Fruit fly (Drosophila melanogaster) whole organism, embryonic: ENCODE data around the gene Vha16-3.

Experiments
- Aef1 ChIP-seq: fragments of 200-800 bp; sonication (Bioruptor generic); IDR thresholded peaks from 3 replicates; pipeline ENCODE4 v1.3.6; 2022; ENCODE audit warnings: missing biosample characterization, missing genetic modification characterization
- BtbVII ChIP-seq: fragments of 200-800 bp; sonication (Bioruptor generic); optimal IDR thresholded peaks from 3 replicates; lab custom pipeline; 2017; ENCODE audit warnings: missing biosample characterization, mild to moderate bottlenecking, missing genetic modification characterization
- CG10209 ChIP-seq: fragments of 200-800 bp; sonication (Bioruptor generic); optimal IDR thresholded peaks from 3 replicates; lab custom pipeline; 2017; ENCODE audit warnings: missing biosample characterization, mild to moderate bottlenecking, missing genetic modification characterization, missing genetic modification reagents
- CG10431 ChIP-seq: fragments of 200-800 bp; sonication (Bioruptor generic); optimal IDR thresholded peaks from 3 replicates; lab custom pipeline; 2018; ENCODE audit warnings: missing biosample characterization, mild to moderate bottlenecking, missing genetic modification characterization
- CG13123 ChIP-seq: fragments of 200-800 bp; sonication (Bioruptor generic); optimal IDR thresholded peaks from 2 replicates; lab custom pipeline; 2016; ENCODE audit warnings: missing biosample characterization, missing genetic modification characterization
- CG13296 ChIP-seq: fragments of 200-800 bp; sonication (Bioruptor generic); optimal IDR thresholded peaks from 3 replicates; lab custom pipeline; 2018; ENCODE audit warnings: missing biosample characterization, mild to moderate bottlenecking, missing genetic modification characterization
- CG14014 ChIP-seq: fragments of 200-800 bp; sonication (Bioruptor generic); IDR thresholded peaks from 2 replicates; pipeline ENCODE4 v1.3.6; 2022; ENCODE audit warnings: missing biosample characterization, missing genetic modification characterization
- CG16863 ChIP-seq: fragments of 200-800 bp; sonication (Bioruptor generic); optimal IDR thresholded peaks from 3 replicates; lab custom pipeline; 2016; ENCODE audit warnings: missing biosample characterization, missing genetic modification characterization
- CG17328 ChIP-seq: fragments of 200-800 bp; sonication (Bioruptor generic); IDR thresholded peaks from 2 replicates; pipeline ENCODE4 v1.3.6; 2022; ENCODE audit warnings: missing biosample characterization, missing genetic modification characterization
- CG1832 ChIP-seq: fragments of 200-800 bp; sonication (Bioruptor generic); optimal IDR thresholded peaks from 2 replicates; lab custom pipeline; 2017; ENCODE audit warnings: missing biosample characterization, mild to moderate bottlenecking, missing genetic modification characterization, inconsistent platforms
- CG18599 ChIP-seq: fragments of 200-800 bp; sonication (Bioruptor generic); optimal IDR thresholded peaks from 3 replicates; lab custom pipeline; 2017; ENCODE audit warnings: missing biosample characterization, missing genetic modification characterization, mild to moderate bottlenecking, moderate library complexity, missing genetic modification reagents
- CG2875 ChIP-seq: fragments of 200-800 bp; sonication (Bioruptor generic); optimal IDR thresholded peaks from 2 replicates; lab custom pipeline; 2017; ENCODE audit warnings: missing biosample characterization, mild to moderate bottlenecking, missing genetic modification characterization, missing genetic modification reagents
- CG31441 ChIP-seq: fragments of 200-800 bp; sonication (Bioruptor generic); IDR thresholded peaks from 2 replicates; pipeline ENCODE4 v1.3.6; 2022; ENCODE audit warnings: missing biosample characterization, missing genetic modification characterization
- CG3163 ChIP-seq: fragments of 200-800 bp; sonication (Bioruptor generic); optimal IDR thresholded peaks from 3 replicates; lab custom pipeline; 2016; ENCODE audit warnings: missing biosample characterization, missing genetic modification characterization
- CG3726 ChIP-seq: fragments of 200-800 bp; sonication (Bioruptor generic); IDR thresholded peaks from 3 replicates; pipeline ENCODE4, ENCODE4 v1.3.6; 2022; ENCODE audit warnings: missing biosample characterization, missing genetic modification characterization
- CG4820 ChIP-seq: fragments of 200-800 bp; sonication (Bioruptor generic); optimal IDR thresholded peaks from 3 replicates; lab custom pipeline; 2016; ENCODE audit warnings: missing biosample characterization, missing genetic modification characterization
- CG9797 ChIP-seq: fragments of 200-800 bp; sonication (Bioruptor generic); optimal IDR thresholded peaks from 3 replicates; lab custom pipeline; 2018; ENCODE audit warnings: missing biosample characterization, mild to moderate bottlenecking, missing genetic modification characterization
- Dad ChIP-seq: fragments of 200-800 bp; sonication (Bioruptor generic); optimal IDR thresholded peaks from 3 replicates; lab custom pipeline; 2016; ENCODE audit warnings: missing biosample characterization, missing genetic modification characterization
- Deaf1 ChIP-seq: fragments of 200-800 bp; optimal IDR thresholded peaks from 3 replicates; lab custom pipeline; 2019; ENCODE audit warnings: missing biosample characterization, mild to moderate bottlenecking, missing genetic modification characterization, moderate library complexity
- Dfd ChIP-seq, 2 experiments: fragments of >200 bp; optimal IDR thresholded peaks; 2 replicates each; lab custom pipeline; 2017; ENCODE audit warnings: missing biosample characterization in 2 of 2, missing genetic modification characterization in 2 of 2
- Dref ChIP-seq: fragments of 200-800 bp; sonication (Bioruptor generic); IDR thresholded peaks from 2 replicates; pipeline ENCODE4 v1.3.6; 2022; ENCODE audit warnings: missing biosample characterization, missing genetic modification characterization
- Fer1 ChIP-seq: fragments of 200-800 bp; sonication (Bioruptor generic); optimal IDR thresholded peaks from 2 replicates; lab custom pipeline; 2017; ENCODE audit warnings: missing biosample characterization, mild to moderate bottlenecking, missing genetic modification characterization
- Gsc ChIP-seq: fragments of 200-800 bp; sonication (Bioruptor generic); IDR thresholded peaks from 2 replicates; pipeline ENCODE4 v1.3.6; 2022; ENCODE audit warnings: missing biosample characterization, missing genetic modification characterization
- H2.0 ChIP-seq: fragments of 200-800 bp; sonication (Bioruptor generic); IDR thresholded peaks from 2 replicates; pipeline ENCODE4 v1.3.6; 2022; ENCODE audit warnings: missing biosample characterization, missing genetic modification characterization
- HLH3B ChIP-seq: fragments of 200-800 bp; sonication (Bioruptor generic); IDR thresholded peaks from 2 replicates; pipeline ENCODE4 v1.3.6; 2022; ENCODE audit warnings: missing biosample characterization, missing genetic modification characterization
- HLH4C ChIP-seq: fragments of 200-800 bp; sonication (Bioruptor generic); IDR thresholded peaks from 3 replicates; pipeline ENCODE4 v1.3.6; 2022; ENCODE audit warnings: missing biosample characterization, missing genetic modification characterization; ENCODE audit not compliant: partially characterized antibody
- Meics ChIP-seq: fragments of 200-800 bp; sonication (Bioruptor generic); optimal IDR thresholded peaks from 2 replicates; lab custom pipeline; 2017; ENCODE audit warnings: missing biosample characterization, mild to moderate bottlenecking, missing genetic modification characterization
- Mes4 ChIP-seq: fragments of 200-800 bp; sonication (Bioruptor generic); optimal IDR thresholded peaks from 2 replicates; lab custom pipeline; 2016; ENCODE audit warnings: missing biosample characterization, missing genetic modification characterization
- Rfx ChIP-seq: fragments of 200-800 bp; sonication (Bioruptor generic); IDR thresholded peaks from 2 replicates; pipeline ENCODE4 v1.3.6; 2022; ENCODE audit warnings: missing biosample characterization, missing genetic modification characterization
- Sox100B ChIP-seq: fragments of 200-800 bp; sonication (Bioruptor generic); optimal IDR thresholded peaks from 3 replicates; lab custom pipeline; 2018; ENCODE audit warnings: missing biosample characterization, mild to moderate bottlenecking, missing genetic modification characterization
- cad ChIP-seq: fragments of >200 bp; optimal IDR thresholded peaks from 2 replicates; lab custom pipeline; 2017; ENCODE audit warnings: missing biosample characterization, missing genetic modification characterization
- chm ChIP-seq: fragments of 200-800 bp; sonication (Bioruptor generic); IDR thresholded peaks from 2 replicates; pipeline ENCODE4 v1.3.6; 2022; ENCODE audit warnings: missing biosample characterization, missing genetic modification characterization
- crc ChIP-seq: fragments of 200-800 bp; sonication (Bioruptor generic); optimal IDR thresholded peaks from 2 replicates; lab custom pipeline; 2016; ENCODE audit warnings: missing biosample characterization, missing genetic modification characterization
- crol ChIP-seq: fragments of 200-800 bp; sonication (Bioruptor generic); IDR thresholded peaks from 2 replicates; pipeline ENCODE4 v1.3.6; 2022; ENCODE audit warnings: missing biosample characterization, missing genetic modification characterization
- crp ChIP-seq, 2 experiments: fragments of 200-800 bp; sonication (Bioruptor generic); optimal IDR thresholded peaks; 2 replicates in 1 of 2; 3 replicates in 1 of 2; lab custom pipeline; 2017; ENCODE audit warnings: missing biosample characterization in 2 of 2, missing genetic modification characterization in 2 of 2, mild to moderate bottlenecking in 1 of 2, moderate library complexity in 1 of 2
- dati ChIP-seq: fragments of 200-800 bp; sonication (Bioruptor generic); IDR thresholded peaks from 2 replicates; pipeline ENCODE4 v1.3.6; 2022; ENCODE audit warnings: missing biosample characterization, missing genetic modification characterization
- eve ChIP-seq, 2 experiments: fragments of >200 bp; optimal IDR thresholded peaks; 2 replicates each; lab custom pipeline; 2017; ENCODE audit warnings: missing biosample characterization in 2 of 2, missing genetic modification characterization in 2 of 2
- fd96Cb ChIP-seq: fragments of 200-800 bp; sonication (Bioruptor generic); optimal IDR thresholded peaks from 2 replicates; lab custom pipeline; 2018; ENCODE audit warnings: missing biosample characterization, mild to moderate bottlenecking, missing genetic modification characterization, moderate library complexity
- hbn ChIP-seq: fragments of 200-800 bp; sonication (Bioruptor generic); IDR thresholded peaks from 2 replicates; pipeline ENCODE4 v1.3.6; 2022; ENCODE audit warnings: missing biosample characterization, missing genetic modification characterization; ENCODE audit not compliant: partially characterized antibody
- ind ChIP-seq: fragments of 200-800 bp; sonication (Bioruptor generic); optimal IDR thresholded peaks from 3 replicates; lab custom pipeline; 2016; ENCODE audit warnings: missing biosample characterization, missing genetic modification characterization
- lilli ChIP-seq: fragments of 200-800 bp; sonication (Bioruptor generic); optimal IDR thresholded peaks from 3 replicates; lab custom pipeline; 2016; ENCODE audit warnings: missing biosample characterization, missing genetic modification characterization
- nom ChIP-seq: fragments of 200-800 bp; sonication (Bioruptor generic); optimal IDR thresholded peaks from 2 replicates; lab custom pipeline; 2017; ENCODE audit warnings: missing biosample characterization, missing genetic modification characterization, mild to moderate bottlenecking, moderate library complexity, missing genetic modification reagents
- onecut ChIP-seq: fragments of 200-800 bp; sonication (Bioruptor generic); IDR thresholded peaks from 2 replicates; pipeline ENCODE4 v1.3.6; 2022; ENCODE audit warnings: missing biosample characterization, missing genetic modification characterization
- p53 ChIP-seq: fragments of 200-800 bp; sonication (Bioruptor generic); optimal IDR thresholded peaks from 2 replicates; lab custom pipeline; 2016; ENCODE audit warnings: missing biosample characterization, missing genetic modification characterization
- peb ChIP-seq: fragments of 200-800 bp; sonication (Bioruptor generic); IDR thresholded peaks from 2 replicates; pipeline ENCODE4 v1.3.6; 2022; ENCODE audit warnings: missing biosample characterization, missing genetic modification characterization
- salm ChIP-seq: fragments of 200-800 bp; sonication (Bioruptor generic); optimal IDR thresholded peaks from 2 replicates; lab custom pipeline; 2018; ENCODE audit warnings: missing biosample characterization, mild to moderate bottlenecking, missing genetic modification characterization
- sna ChIP-seq: fragments of 200-800 bp; sonication (Bioruptor generic); IDR thresholded peaks from 2 replicates; pipeline ENCODE4 v1.3.6; 2022; ENCODE audit warnings: missing biosample characterization, missing genetic modification characterization; ENCODE audit not compliant: partially characterized antibody
- vvl ChIP-seq: fragments of 200-800 bp; sonication (Bioruptor generic); IDR thresholded peaks from 2 replicates; pipeline ENCODE4 v1.3.6; 2022; ENCODE audit warnings: missing biosample characterization, missing genetic modification characterization
- z ChIP-seq: fragments of 200-800 bp; sonication (Bioruptor generic); IDR thresholded peaks from 3 replicates; pipeline ENCODE4 v1.3.6; 2022; ENCODE audit warnings: missing biosample characterization, missing genetic modification characterization

Vha16-3 gene

DNA sequence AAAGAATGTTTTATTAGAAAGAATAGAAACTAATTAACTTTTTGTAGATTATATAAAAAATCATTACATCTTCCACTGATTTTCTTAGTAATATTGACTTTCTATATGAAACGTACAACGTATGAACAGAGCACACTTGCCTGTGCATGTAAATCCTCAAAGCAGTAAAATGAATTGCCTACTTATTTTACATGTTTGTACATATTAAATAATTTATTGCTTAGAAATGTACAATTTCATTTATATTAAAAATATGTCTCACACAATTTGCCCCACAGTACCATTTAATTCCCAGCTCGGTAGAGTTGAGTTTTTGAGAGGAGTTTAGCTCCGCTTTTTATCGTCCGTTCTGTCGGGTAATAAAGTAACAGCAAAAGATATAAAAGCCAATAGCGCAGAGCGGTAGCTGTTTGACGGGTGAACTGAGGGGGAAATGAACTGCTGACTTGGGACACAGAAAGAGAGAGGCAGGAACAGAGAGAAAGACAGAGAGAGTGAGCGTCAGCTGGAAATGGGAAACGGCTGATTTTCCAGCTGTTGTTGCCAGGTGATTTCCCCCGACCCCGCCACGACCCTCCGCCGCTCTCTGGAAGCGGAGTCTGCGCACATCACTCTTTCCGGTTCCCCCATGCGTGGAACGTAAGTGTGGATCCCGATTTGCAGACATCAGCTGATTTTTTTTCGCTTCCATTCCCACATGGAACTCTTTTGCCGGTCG is 20.2 kb downstream of the Vha16-3 start (continued):
- TF ChIP-seq salm, result no peak
- TF ChIP-seq Fer1 (GFP tag; lab: Kevin White, UChicago), result peak; percentile 67
- TF ChIP-seq lilli (GFP tag; lab: Kevin White, UChicago), result no peak
- TF ChIP-seq CG2875 (GFP tag; lab: Kevin White, UChicago), result no peak
- peak; percentile 14 for TF ChIP-seq CG10209 (GFP tag; lab: Kevin White, UChicago)
- TF ChIP-seq HLH4C (GFP tag; lab: Robert Waterston, UW), result 0 out of 3 replicates have a peak, but pooled peaks have one; percentile 9
- no peak for TF ChIP-seq Gsc (GFP tag; lab: Robert Waterston, UW)
- peak; percentile 51 for TF ChIP-seq onecut
- TF ChIP-seq fd96Cb (tag; lab: Kevin White, UChicago), result no peak
- TF ChIP-seq CG4820, result no peak
- peak; percentile 96 for TF ChIP-seq crol (GFP tag; lab: Robert Waterston, UW)
- no peak for TF ChIP-seq Mes4 (GFP tag; lab: Kevin White, UChicago)
- no peak for TF ChIP-seq Dfd (GFP tag; optimal IDR thresholded peaks at IDR 0.05; lab: Kevin White, UChicago)
- TF ChIP-seq CG9797, result no peak
- no peak for TF ChIP-seq ind (GFP tag; lab: Kevin White, UChicago)
- TF ChIP-seq Aef1 (GFP tag; lab: Robert Waterston, UW), result no peak
- TF ChIP-seq hbn, result 0 out of 2 replicates have a peak, but pooled peaks have one; percentile 14
- 0 out of 2 replicates have a peak, but pooled peaks have one; percentile 68 for TF ChIP-seq Rfx (GFP tag; lab: Robert Waterston, UW)
- no peak for TF ChIP-seq Deaf1
- peak; percentile 46 for TF ChIP-seq BtbVII (GFP tag; lab: Kevin White, UChicago)
- TF ChIP-seq cad, result no peak
- TF ChIP-seq sna (GFP tag; lab: Robert Waterston, UW), result peak; percentile 47; the same call in 1 of the 2 replicates
- peak; percentile 37 for TF ChIP-seq CG13296 (GFP tag; lab: Kevin White, UChicago)
- no peak for TF ChIP-seq p53 (GFP tag; lab: Kevin White, UChicago)
- peak; percentile 22 for TF ChIP-seq CG3163
- no peak for TF ChIP-seq Sox100B (GFP tag; lab: Kevin White, UChicago)
- TF ChIP-seq CG13123 (GFP tag; lab: Kevin White, UChicago), result no peak
- no peak for TF ChIP-seq H2.0
- no peak for TF ChIP-seq CG14014 (GFP tag; lab: Robert Waterston, UW)
- no peak for TF ChIP-seq dati
- TF ChIP-seq CG1832, result peak; percentile 45
- no peak for TF ChIP-seq CG3726 (GFP tag; lab: Robert Waterston, UW)
- TF ChIP-seq crp (GFP tag; optimal IDR thresholded peaks at IDR 0.05; lab: Kevin White, UChicago), result peak; percentile 30 to 90
- peak; percentile 30; the same call in 1 of the 2 replicates for TF ChIP-seq CG17328 (GFP tag; lab: Robert Waterston, UW)
- TF ChIP-seq eve (GFP tag; optimal IDR thresholded peaks at IDR 0.05; lab: Kevin White, UChicago), result peak in 1 of 2 experiments; percentile 76
- peak; percentile 11; the same call in 1 of the 2 replicates for TF ChIP-seq HLH3B (GFP tag; lab: Robert Waterston, UW)
- TF ChIP-seq z, result peak; percentile 53; the same call in 1 of the 3 replicates
- peak; percentile 46; the same call in 1 of the 2 replicates for TF ChIP-seq chm
- no peak for TF ChIP-seq crc (GFP tag; lab: Kevin White, UChicago)
- peak; percentile 84 for TF ChIP-seq nom (GFP tag; lab: Kevin White, UChicago)
- TF ChIP-seq Dad (GFP tag; lab: Kevin White, UChicago), result no peak
- TF ChIP-seq peb (GFP tag; lab: Robert Waterston, UW), result no peak
- peak; percentile 61; the same call in 1 of the 2 replicates for TF ChIP-seq vvl
- peak; percentile 58 for TF ChIP-seq CG18599 (GFP tag; lab: Kevin White, UChicago)
- TF ChIP-seq CG16863 (GFP tag; lab: Kevin White, UChicago), result no peak
- 0 out of 2 replicates have a peak, but pooled peaks have one; percentile 9 for TF ChIP-seq CG31441 (GFP tag; lab: Robert Waterston, UW)
- no peak for TF ChIP-seq Dref (GFP tag; lab: Robert Waterston, UW)
- TF ChIP-seq CG10431 (GFP tag; lab: Kevin White, UChicago), result peak; percentile 51
- peak; percentile 10 for TF ChIP-seq Meics (GFP tag; lab: Kevin White, UChicago)
